Worm (Caenorhabditis elegans) whole organism, young adult: ENCODE data around the gene hex-5.

Experiments used
- C17E4.6 ChIP-seq: fragments of 200-800 bp; sonication (Bioruptor generic); IDR thresholded peaks from 2 replicates; pipeline ENCODE4 v1.3.6; 2022; ENCODE audit warnings: missing genetic modification reagents, missing genetic modification characterization, missing compliant biosample characterization
- F33H1.4 ChIP-seq: fragments of 200-800 bp; sonication (Bioruptor generic); IDR thresholded peaks from 2 replicates; pipeline ENCODE4 v1.3.6; 2022; ENCODE audit warnings: missing genetic modification reagents, missing genetic modification characterization, missing compliant biosample characterization
- F37B4.10 ChIP-seq: fragments of 200-800 bp; sonication (Bioruptor generic); IDR thresholded peaks from 2 replicates; pipeline ENCODE4 v1.3.6; 2022; ENCODE audit warnings: missing genetic modification characterization, missing compliant biosample characterization
- F39B2.1 ChIP-seq: fragments of 200-800 bp; sonication (Bioruptor generic); IDR thresholded peaks from 2 replicates; pipeline ENCODE4 v1.3.6; 2022; ENCODE audit warnings: missing genetic modification reagents, missing genetic modification characterization, missing compliant biosample characterization
- F49E8.2 ChIP-seq: sonication (generic microtip); optimal IDR thresholded peaks from 3 replicates; lab custom pipeline; 2017; ENCODE audit warnings: missing genetic modification characterization, mild to moderate bottlenecking, missing compliant biosample characterization, antibody characterized with exemption, moderate library complexity; ENCODE audit not compliant: insufficient read depth
- ama-1 ChIP-seq, 3 experiments: fragments of 150-350 bp in 1 of 3; sonication (generic microtip) in 2 of 3; optimal IDR thresholded peaks; 2 replicates each; lab custom pipeline; 2014 to 2018; ENCODE audit warnings: missing biosample characterization in 2 of 3, missing genetic modification characterization in 2 of 3, missing genetic modification reagents in 2 of 3
- attf-5 ChIP-seq: fragments of 200-800 bp; sonication (Bioruptor generic); optimal IDR thresholded peaks from 2 replicates; lab custom pipeline; 2018; ENCODE audit warnings: mild to moderate bottlenecking, missing genetic modification characterization, missing compliant biosample characterization
- ccch-3 ChIP-seq: fragments of 200-800 bp; sonication (Bioruptor generic); optimal IDR thresholded peaks from 2 replicates; lab custom pipeline; 2018; ENCODE audit warnings: mild to moderate bottlenecking, missing genetic modification characterization, missing compliant biosample characterization
- cebp-2 ChIP-seq: fragments of 200-800 bp; sonication (Bioruptor generic); IDR thresholded peaks from 2 replicates; pipeline ENCODE4 v1.3.6; 2022; ENCODE audit warnings: missing genetic modification characterization, missing compliant biosample characterization
- lin-35 ChIP-seq, 3 experiments: fragments of 150-350 bp in 2 of 3; sonication (generic microtip) in 1 of 3; optimal IDR thresholded peaks; 2 replicates each; lab custom pipeline; 2014 to 2018; ENCODE audit warnings: missing biosample characterization in 3 of 3, missing genetic modification characterization in 3 of 3, missing genetic modification reagents in 3 of 3
- sptf-2 ChIP-seq: fragments of 200-800 bp; sonication (Bioruptor generic); optimal IDR thresholded peaks from 2 replicates; lab custom pipeline; 2018; ENCODE audit warnings: mild to moderate bottlenecking, missing genetic modification characterization, missing compliant biosample characterization
- unc-130 ChIP-seq: sonication (generic microtip); optimal IDR thresholded peaks from 2 replicates; lab custom pipeline; 2016; ENCODE audit warnings: missing genetic modification reagents, missing genetic modification characterization, missing compliant biosample characterization
- unc-62 ChIP-seq: fragments of 150-350 bp; optimal IDR thresholded peaks from 2 replicates; lab custom pipeline; 2014; ENCODE audit warnings: missing biosample characterization, missing genetic modification reagents, missing genetic modification characterization
- ztf-22 ChIP-seq: fragments of 200-800 bp; sonication (Bioruptor generic); optimal IDR thresholded peaks from 2 replicates; lab custom pipeline; 2018; ENCODE audit warnings: mild to moderate bottlenecking, missing genetic modification characterization, moderate library complexity, missing compliant biosample characterization

- TF ChIP-seq F39B2.1 (GFP tag; lab: Robert Waterston, UW) (no peak), cebp-2 (no peak), F37B4.10 (GFP tag; lab: Robert Waterston, UW) (no peak), F49E8.2 (no peak), unc-62 (GFP tag; lab: Kevin White, UChicago) (no peak), C17E4.6 (no peak), unc-130 (GFP tag; lab: Kevin White, UChicago) (no peak), F33H1.4 (GFP tag; lab: Robert Waterston, UW) (no peak), lin-35 (GFP tag; optimal IDR thresholded peaks at IDR 0.05; lab: Kevin White, UChicago) (no peak), ccch-3 (GFP tag; lab: Kevin White, UChicago) (no peak), sptf-2 (GFP tag; lab: Kevin White, UChicago) (no peak), ama-1 (optimal IDR thresholded peaks at IDR 0.05; lab: Kevin White, UChicago) (no peak), ama-1 (GFP tag; optimal IDR thresholded peaks at IDR 0.05; lab: Kevin White, UChicago) (no peak), ztf-22 (GFP tag; lab: Kevin White, UChicago) (no peak), attf-5 (GFP tag; lab: Kevin White, UChicago) (no peak)
Observed at ce11 chrX:14894845-14895244, 10.2 kb downstream of the hex-5 start, which contains the start of gene nac-1.
